Fruit fly (Drosophila melanogaster): ENCODE measurements around the gene sina.

sina gene

dm6 chr3L:16806823-16807325, 46.7 kb upstream of the sina start (continued):
- TF ChIP-seq CG8388 (GFP tag; optimal IDR thresholded peaks at IDR 0.05) (peak; percentile 58), CG14014 (GFP tag; IDR thresholded peaks at IDR 0.05) (peak; percentile 28; the same call in 1 of the 2 replicates), crp (GFP tag; optimal IDR thresholded peaks at IDR 0.05) (peak in 1 of 2 experiments; percentile 10), CG2120 (GFP tag; optimal IDR thresholded peaks at IDR 0.05) (peak; percentile 42), CG9215 (GFP tag; IDR thresholded peaks at IDR 0.05) (peak; percentile 48), Sox100B (GFP tag; optimal IDR thresholded peaks at IDR 0.05) (peak; percentile 88), CG15696 (tag; optimal IDR thresholded peaks at IDR 0.05) (peak; percentile 29), B-H1 (GFP tag; IDR thresholded peaks at IDR 0.05) (peak; percentile 33; the same call in 2 of the 3 replicates), E2f2 (GFP tag; IDR thresholded peaks at IDR 0.05) (no peak; the same call in 1 of the 2 replicates), CG43689 (GFP tag; IDR thresholded peaks at IDR 0.05) (no peak), Kr (GFP tag; optimal IDR thresholded peaks at IDR 0.05) (no peak), CG1233 (GFP tag; optimal IDR thresholded peaks at IDR 0.05) (peak; percentile 76), chm (GFP tag; IDR thresholded peaks at IDR 0.05) (no peak), CG10959 (GFP tag; IDR thresholded peaks at IDR 0.05) (peak; percentile 7; the same call in 1 of the 2 replicates), CG3065 (GFP tag; optimal IDR thresholded peaks at IDR 0.05) (no peak), CG30020 (tag; optimal IDR thresholded peaks at IDR 0.05) (peak; percentile 39), CG18764 (GFP tag; optimal IDR thresholded peaks at IDR 0.05) (peak; percentile 43), dysf (GFP tag; IDR thresholded peaks at IDR 0.05) (peak; percentile 71), abd-A (tag; optimal IDR thresholded peaks at IDR 0.05) (no peak), toy (GFP tag; IDR thresholded peaks at IDR 0.05) (0 out of 2 replicates have a peak, but pooled peaks have one; percentile 20), eve (GFP tag; optimal IDR thresholded peaks at IDR 0.05) (peak in 1 of 2 experiments; percentile 79), yki (optimal IDR thresholded peaks at IDR 0.05) (no peak), CG2202 (tag; optimal IDR thresholded peaks at IDR 0.05) (no peak), CG10654 (GFP tag; optimal IDR thresholded peaks at IDR 0.05) (peak; percentile 34), Bgb (GFP tag; IDR thresholded peaks at IDR 0.05; ENCODE audit: partially characterized antibody) (no peak), CG6854 (GFP tag; optimal IDR thresholded peaks at IDR 0.05) (peak; percentile 63), Gsc (GFP tag; IDR thresholded peaks at IDR 0.05) (no peak), CG7745 (tag; optimal IDR thresholded peaks at IDR 0.05) (no peak), CG15269 (tag; optimal IDR thresholded peaks at IDR 0.05) (peak; percentile 75), sd (tag; optimal IDR thresholded peaks at IDR 0.05) (no peak), zf30C (GFP tag; optimal IDR thresholded peaks at IDR 0.05) (no peak), row (GFP tag; IDR thresholded peaks at IDR 0.05) (peak; percentile 70), CG4404 (GFP tag; IDR thresholded peaks at IDR 0.05) (peak; percentile 29; the same call in 1 of the 2 replicates), lilli (GFP tag; optimal IDR thresholded peaks at IDR 0.05) (peak; percentile 3), NfI (GFP tag; optimal IDR thresholded peaks at IDR 0.05) (peak; percentile 68), Adf1 (GFP tag; IDR thresholded peaks at IDR 0.05) (no peak), CG7556 (GFP tag; optimal IDR thresholded peaks at IDR 0.05) (peak; percentile 91), Ptx1 (GFP tag; IDR thresholded peaks at IDR 0.05) (peak; percentile 32; the same call in 1 of the 2 replicates), fd64A (GFP tag; optimal IDR thresholded peaks at IDR 0.05) (no peak), Usf (GFP tag; optimal IDR thresholded peaks at IDR 0.05) (peak; percentile 49), Dbx (GFP tag; IDR thresholded peaks at IDR 0.05) (no peak), jing (GFP tag; optimal IDR thresholded peaks at IDR 0.05) (no peak), CG8089 (GFP tag; optimal IDR thresholded peaks at IDR 0.05) (no peak), Rx (GFP tag; IDR thresholded peaks at IDR 0.05) (no peak), disco-r (GFP tag; optimal IDR thresholded peaks at IDR 0.05) (no peak), CG17359 (tag; optimal IDR thresholded peaks at IDR 0.05) (peak; percentile 61), CG4617 (GFP tag; optimal IDR thresholded peaks at IDR 0.05; ENCODE audit: borderline replicate concordance) (no peak), Myb (GFP tag; optimal IDR thresholded peaks at IDR 0.05) (no peak), CG13287 (GFP tag; IDR thresholded peaks at IDR 0.05; ENCODE audit: partially characterized antibody) (no peak), sisA (GFP tag; IDR thresholded peaks at IDR 0.05) (peak; percentile 28; the same call in 1 of the 2 replicates), Hsf (GFP tag; optimal IDR thresholded peaks at IDR 0.05) (peak; percentile 11)
